Fruit fly (Drosophila melanogaster) whole organism, embryonic: ENCODE measurements around the gene Cad96Cb.

Experiments
- Antp ChIP-seq: fragments of 200-800 bp; sonication (Bioruptor generic); optimal IDR thresholded peaks from 3 replicates; lab custom pipeline; 2016; ENCODE audit warnings: missing biosample characterization, missing genetic modification characterization
- Atf3 ChIP-seq: fragments of 200-800 bp; sonication (Bioruptor generic); optimal IDR thresholded peaks from 3 replicates; lab custom pipeline; 2016; ENCODE audit warnings: missing biosample characterization, missing genetic modification characterization
- B-H1 ChIP-seq: fragments of 200-800 bp; sonication (Bioruptor generic); IDR thresholded peaks from 3 replicates; pipeline ENCODE4 v1.3.6; 2022; ENCODE audit warnings: missing biosample characterization, missing genetic modification characterization
- CG11696 ChIP-seq: fragments of 200-800 bp; sonication (Bioruptor generic); IDR thresholded peaks from 2 replicates; pipeline ENCODE4 v1.3.6; 2022; ENCODE audit warnings: missing biosample characterization, missing genetic modification characterization
- CG13775 ChIP-seq: fragments of 200-800 bp; sonication (Bioruptor generic); optimal IDR thresholded peaks from 3 replicates; lab custom pipeline; 2017; ENCODE audit warnings: missing biosample characterization, mild to moderate bottlenecking, missing genetic modification characterization
- CG17912 ChIP-seq: fragments of 200-800 bp; sonication (Bioruptor generic); optimal IDR thresholded peaks from 2 replicates; lab custom pipeline; 2018; ENCODE audit warnings: missing biosample characterization, mild to moderate bottlenecking, missing genetic modification characterization
- CG3407 ChIP-seq: fragments of 200-800 bp; sonication (Bioruptor generic); optimal IDR thresholded peaks from 2 replicates; lab custom pipeline; 2018; ENCODE audit warnings: missing biosample characterization, mild to moderate bottlenecking, missing genetic modification characterization
- CG4360 ChIP-seq: fragments of 200-800 bp; sonication (Bioruptor generic); IDR thresholded peaks from 2 replicates; pipeline ENCODE4 v1.3.6; 2022; ENCODE audit warnings: missing biosample characterization, missing genetic modification characterization
- CG4820 ChIP-seq: fragments of 200-800 bp; sonication (Bioruptor generic); optimal IDR thresholded peaks from 3 replicates; lab custom pipeline; 2016; ENCODE audit warnings: missing biosample characterization, missing genetic modification characterization
- CG6854 ChIP-seq: fragments of 200-800 bp; sonication (Bioruptor generic); optimal IDR thresholded peaks from 3 replicates; lab custom pipeline; 2017; ENCODE audit warnings: missing biosample characterization, mild to moderate bottlenecking, missing genetic modification characterization
- CG7987 ChIP-seq: fragments of 200-800 bp; sonication (Bioruptor generic); optimal IDR thresholded peaks from 2 replicates; lab custom pipeline; 2018; ENCODE audit warnings: missing biosample characterization, mild to moderate bottlenecking, missing genetic modification characterization, moderate library complexity
- CG8089 ChIP-seq: fragments of 200-800 bp; sonication (Bioruptor generic); optimal IDR thresholded peaks from 3 replicates; lab custom pipeline; 2016; ENCODE audit warnings: missing biosample characterization, missing genetic modification characterization
- CG8388 ChIP-seq: fragments of 200-800 bp; sonication (Bioruptor generic); optimal IDR thresholded peaks from 2 replicates; lab custom pipeline; 2019; ENCODE audit warnings: missing biosample characterization, mild to moderate bottlenecking, missing genetic modification characterization, moderate library complexity
- CG8478 ChIP-seq: fragments of >200 bp; optimal IDR thresholded peaks from 2 replicates; lab custom pipeline; 2018
- CG9817 ChIP-seq: fragments of 200-800 bp; sonication (Bioruptor generic); optimal IDR thresholded peaks from 2 replicates; lab custom pipeline; 2018; ENCODE audit warnings: missing biosample characterization, mild to moderate bottlenecking, missing genetic modification characterization, moderate library complexity
- Gsc ChIP-seq: fragments of 200-800 bp; sonication (Bioruptor generic); IDR thresholded peaks from 2 replicates; pipeline ENCODE4 v1.3.6; 2022; ENCODE audit warnings: missing biosample characterization, missing genetic modification characterization
- Gug ChIP-seq: fragments of 200-800 bp; sonication (Bioruptor generic); IDR thresholded peaks from 4 replicates; pipeline ENCODE4 v1.3.6; 2022; ENCODE audit warnings: missing biosample characterization, missing genetic modification characterization
- HmgZ ChIP-seq: fragments of 200-800 bp; sonication (Bioruptor generic); optimal IDR thresholded peaks from 2 replicates; lab custom pipeline; 2018; ENCODE audit warnings: missing biosample characterization, mild to moderate bottlenecking, missing genetic modification characterization
- Lim3 ChIP-seq: fragments of 200-800 bp; sonication (Bioruptor generic); IDR thresholded peaks from 2 replicates; pipeline ENCODE4 v1.3.6; 2022; ENCODE audit warnings: missing biosample characterization, missing genetic modification characterization
- MBD-R2 ChIP-seq: fragments of 200-800 bp; sonication (Bioruptor generic); IDR thresholded peaks from 2 replicates; pipeline ENCODE4 v1.3.6; 2022; ENCODE audit warnings: missing biosample characterization, missing genetic modification characterization
- Max ChIP-seq: fragments of 200-800 bp; sonication (Bioruptor generic); optimal IDR thresholded peaks from 2 replicates; lab custom pipeline; 2016; ENCODE audit warnings: missing biosample characterization, mild to moderate bottlenecking, missing genetic modification characterization
- Neu2 ChIP-seq: fragments of 200-800 bp; sonication (Bioruptor generic); optimal IDR thresholded peaks from 3 replicates; lab custom pipeline; 2016; ENCODE audit warnings: missing biosample characterization, missing genetic modification characterization, borderline replicate concordance
- Ravus ChIP-seq: fragments of 200-800 bp; sonication (Bioruptor generic); IDR thresholded peaks from 2 replicates; pipeline ENCODE4 v1.3.6; 2022; ENCODE audit warnings: missing biosample characterization, missing genetic modification characterization
- Sin3A ChIP-seq: fragments of >200 bp; optimal IDR thresholded peaks from 2 replicates; lab custom pipeline; 2018
- Six4 ChIP-seq: fragments of 200-800 bp; sonication (Bioruptor generic); optimal IDR thresholded peaks from 2 replicates; lab custom pipeline; 2016; ENCODE audit warnings: missing biosample characterization, missing genetic modification characterization
- Trl ChIP-seq, 3 experiments: fragments of >200 bp in 2 of 3; fragments of 200-800 bp in 1 of 3; sonication (Bioruptor generic) in 1 of 3; optimal IDR thresholded peaks; 2 replicates in 1 of 3; 3 replicates in 2 of 3; lab custom pipeline; 2016 to 2017; ENCODE audit warnings: missing biosample characterization in 1 of 3, missing genetic modification characterization in 1 of 3
- YL-1 ChIP-seq: fragments of 200-800 bp; sonication (Bioruptor generic); optimal IDR thresholded peaks from 3 replicates; lab custom pipeline; 2017; ENCODE audit warnings: missing biosample characterization, mild to moderate bottlenecking, missing genetic modification characterization
- cad ChIP-seq: fragments of >200 bp; optimal IDR thresholded peaks from 2 replicates; lab custom pipeline; 2017; ENCODE audit warnings: missing biosample characterization, missing genetic modification characterization
- caup ChIP-seq: fragments of 200-800 bp; sonication (Bioruptor generic); optimal IDR thresholded peaks from 3 replicates; lab custom pipeline; 2017; ENCODE audit warnings: missing biosample characterization, mild to moderate bottlenecking, missing genetic modification characterization, moderate library complexity; ENCODE audit not compliant: severe bottlenecking
- ci ChIP-seq: fragments of 200-800 bp; sonication (Bioruptor generic); IDR thresholded peaks from 3 replicates; pipeline ENCODE4 v1.3.6; 2022; ENCODE audit warnings: missing biosample characterization, missing genetic modification characterization
- crc ChIP-seq: fragments of 200-800 bp; sonication (Bioruptor generic); optimal IDR thresholded peaks from 2 replicates; lab custom pipeline; 2016; ENCODE audit warnings: missing biosample characterization, missing genetic modification characterization
- croc ChIP-seq: fragments of 200-800 bp; sonication (Bioruptor generic); conservative IDR thresholded peaks from 3 replicates; pipeline ENCODE4 v1.3.6; 2022; ENCODE audit warnings: missing biosample characterization, missing genetic modification characterization
- hkb ChIP-seq, 2 experiments: fragments of 200-800 bp in 1 of 2; fragments of >200 bp in 1 of 2; sonication (Bioruptor generic) in 1 of 2; IDR thresholded peaks in 1 of 2; optimal IDR thresholded peaks in 1 of 2; 2 replicates each; pipeline versions ENCODE4 v1.3.6 to Lab custom; 2017 to 2022; ENCODE audit warnings: missing biosample characterization in 1 of 2, missing genetic modification characterization in 1 of 2
- oc ChIP-seq: fragments of 200-800 bp; sonication (Bioruptor generic); optimal IDR thresholded peaks from 2 replicates; lab custom pipeline; 2018; ENCODE audit warnings: missing biosample characterization, mild to moderate bottlenecking, missing genetic modification characterization, moderate library complexity
- pan ChIP-seq, 4 experiments: fragments of >200 bp in 3 of 4; fragments of 200-800 bp in 1 of 4; sonication (Bioruptor generic) in 1 of 4; optimal IDR thresholded peaks in 3 of 4; IDR thresholded peaks in 1 of 4; 2 replicates each; pipeline versions ENCODE4 v1.3.6 to Lab custom; 2017 to 2022; ENCODE audit warnings: missing biosample characterization in 2 of 4, missing genetic modification characterization in 2 of 4, mixed read lengths in 1 of 4
- pum ChIP-seq: fragments of 200-800 bp; sonication (Bioruptor generic); optimal IDR thresholded peaks from 2 replicates; lab custom pipeline; 2016; ENCODE audit warnings: missing biosample characterization, missing genetic modification characterization
- run ChIP-seq: fragments of 200-800 bp; sonication (Bioruptor generic); optimal IDR thresholded peaks from 3 replicates; lab custom pipeline; 2018; ENCODE audit warnings: missing biosample characterization, mild to moderate bottlenecking, missing genetic modification characterization
- sima ChIP-seq: fragments of 200-800 bp; sonication (Bioruptor generic); optimal IDR thresholded peaks from 2 replicates; lab custom pipeline; 2016; ENCODE audit warnings: missing biosample characterization, missing genetic modification characterization
- sisA ChIP-seq: fragments of 200-800 bp; sonication (Bioruptor generic); IDR thresholded peaks from 2 replicates; pipeline ENCODE4 v1.3.6; 2022; ENCODE audit warnings: missing biosample characterization, missing genetic modification characterization
- so ChIP-seq: fragments of 200-800 bp; sonication (Bioruptor generic); IDR thresholded peaks from 3 replicates; pipeline ENCODE4 v1.3.6; 2022; ENCODE audit warnings: missing biosample characterization, missing genetic modification characterization
- sr ChIP-seq: fragments of 200-800 bp; sonication (Bioruptor generic); IDR thresholded peaks from 3 replicates; pipeline ENCODE4 v1.3.6; 2022; ENCODE audit warnings: missing biosample characterization, missing genetic modification characterization
- stwl ChIP-seq: fragments of 200-800 bp; sonication (Bioruptor generic); optimal IDR thresholded peaks from 3 replicates; lab custom pipeline; 2018; ENCODE audit warnings: missing biosample characterization, mild to moderate bottlenecking, missing genetic modification characterization, moderate library complexity
- tap ChIP-seq: fragments of 200-800 bp; optimal IDR thresholded peaks from 3 replicates; lab custom pipeline; 2019; ENCODE audit warnings: missing biosample characterization, mild to moderate bottlenecking, missing genetic modification characterization, moderate library complexity
- toy ChIP-seq: fragments of 200-800 bp; sonication (Bioruptor generic); IDR thresholded peaks from 2 replicates; pipeline ENCODE4 v1.3.6; 2022; ENCODE audit warnings: missing biosample characterization, missing genetic modification characterization
- trem ChIP-seq: fragments of 200-800 bp; optimal IDR thresholded peaks from 3 replicates; lab custom pipeline; 2019; ENCODE audit warnings: missing biosample characterization, mild to moderate bottlenecking, missing genetic modification characterization, moderate library complexity
- vnd ChIP-seq: fragments of 200-800 bp; sonication (Bioruptor generic); IDR thresholded peaks from 3 replicates; pipeline ENCODE4 v1.3.6; 2022; ENCODE audit warnings: missing biosample characterization, missing genetic modification characterization; ENCODE audit not compliant: partially characterized antibody
- wdn ChIP-seq: fragments of 200-800 bp; sonication (Bioruptor generic); IDR thresholded peaks from 2 replicates; pipeline ENCODE4 v1.3.6; 2022; ENCODE audit warnings: missing biosample characterization, missing genetic modification characterization
- wek ChIP-seq: fragments of 200-800 bp; sonication (Bioruptor generic); optimal IDR thresholded peaks from 3 replicates; lab custom pipeline; 2018; ENCODE audit warnings: missing biosample characterization, mild to moderate bottlenecking, missing genetic modification characterization, moderate library complexity
- z ChIP-seq: fragments of 200-800 bp; sonication (Bioruptor generic); IDR thresholded peaks from 3 replicates; pipeline ENCODE4 v1.3.6; 2022; ENCODE audit warnings: missing biosample characterization, missing genetic modification characterization

Cad96Cb gene

DNA sequence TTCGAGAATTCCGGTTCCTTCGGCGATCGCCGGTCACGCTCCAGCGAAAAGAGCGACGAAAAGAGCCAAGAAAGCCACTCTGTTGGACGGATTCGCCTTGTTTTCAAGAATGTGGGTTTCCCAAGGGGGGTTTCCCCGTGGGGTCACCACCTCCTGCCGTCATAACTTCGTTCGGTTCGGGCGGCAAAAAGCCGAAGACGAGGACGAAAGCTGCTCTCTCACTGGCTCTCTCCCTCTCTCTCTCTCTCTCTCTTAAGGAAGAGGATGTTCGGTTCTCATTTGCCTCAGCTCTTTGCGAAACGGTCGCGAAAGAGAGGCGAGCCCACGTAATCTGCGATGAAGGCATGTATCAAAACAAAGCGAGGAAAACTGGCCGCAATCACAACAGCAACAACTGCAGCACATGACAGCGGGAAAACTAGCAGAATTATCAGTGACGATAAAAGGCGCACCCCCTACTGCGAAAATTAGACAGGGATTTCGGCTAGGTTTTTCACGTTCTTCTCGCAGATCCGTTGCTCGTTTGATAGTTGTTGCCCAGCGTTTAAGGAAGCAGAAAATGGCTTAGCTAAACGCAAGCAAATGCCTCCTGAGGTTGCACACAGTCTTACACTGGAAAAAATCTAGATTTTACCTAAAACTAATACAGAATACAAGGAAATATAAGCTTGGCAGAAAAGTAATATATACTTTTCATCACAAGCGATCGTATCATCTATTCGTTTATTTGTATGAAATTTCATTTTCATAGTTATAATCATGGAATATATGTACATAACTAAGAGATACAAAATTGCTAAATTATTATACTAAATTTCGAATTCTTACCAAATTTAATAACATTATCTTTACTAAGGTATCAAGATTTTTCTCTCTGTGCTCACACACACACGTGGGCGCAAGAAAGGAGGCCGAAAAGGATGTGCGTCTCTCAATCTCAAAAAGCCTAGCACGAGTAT is 48.4 kb downstream of the Cad96Cb start, which contains the start of gene dan (continued):
- TF ChIP-seq Gug (GFP tag; lab: Robert Waterston, UW) (no peak), sisA (no peak), Trl (optimal IDR thresholded peaks at IDR 0.05; lab: Kevin White, UChicago) (peak; percentile 76 to 77), Trl (GFP tag; optimal IDR thresholded peaks at IDR 0.05; lab: Kevin White, UChicago) (no peak), oc (no peak), Gsc (GFP tag; lab: Robert Waterston, UW) (no peak), ci (GFP tag; lab: Robert Waterston, UW) (no peak), CG13775 (peak; percentile 59), Atf3 (no peak), CG4820 (GFP tag; lab: Kevin White, UChicago) (peak; percentile 24), MBD-R2 (GFP tag; lab: Robert Waterston, UW) (no peak), CG8478 (lab: Kevin White, UChicago) (no peak), cad (no peak), Antp (GFP tag; lab: Kevin White, UChicago) (no peak), stwl (no peak), trem (tag; lab: Kevin White, UChicago) (peak; percentile 30), CG6854 (GFP tag; lab: Kevin White, UChicago) (no peak), CG3407 (no peak), vnd (GFP tag; lab: Robert Waterston, UW) (no peak), hkb (optimal IDR thresholded peaks at IDR 0.05; lab: Kevin White, UChicago) (no peak), hkb (GFP tag; IDR thresholded peaks at IDR 0.05; lab: Robert Waterston, UW) (no peak), CG11696 (GFP tag; lab: Robert Waterston, UW) (no peak), Lim3 (no peak), HmgZ (tag; lab: Kevin White, UChicago) (no peak), CG8089 (GFP tag; lab: Kevin White, UChicago) (no peak), toy (no peak), Ravus (GFP tag; lab: Robert Waterston, UW) (no peak), YL-1 (GFP tag; lab: Kevin White, UChicago) (no peak), B-H1 (no peak), pum (GFP tag; lab: Kevin White, UChicago) (no peak), run (no peak), pan (optimal IDR thresholded peaks at IDR 0.05; lab: Kevin White, UChicago) (no peak), pan (GFP tag; optimal IDR thresholded peaks at IDR 0.05 in 1 of 2, IDR thresholded peaks at IDR 0.05 in 1 of 2) (no peak), Max (GFP tag; lab: Kevin White, UChicago) (no peak), tap (no peak), so (GFP tag; lab: Robert Waterston, UW) (no peak), wdn (GFP tag; lab: Robert Waterston, UW) (no peak), caup (GFP tag; lab: Kevin White, UChicago) (peak; percentile 18), CG17912 (GFP tag; lab: Kevin White, UChicago) (no peak), CG8388 (GFP tag; lab: Kevin White, UChicago) (peak; percentile 43), wek (GFP tag; lab: Kevin White, UChicago) (no peak), sima (GFP tag; lab: Kevin White, UChicago) (no peak), sr (GFP tag; lab: Robert Waterston, UW) (no peak), crc (GFP tag; lab: Kevin White, UChicago) (no peak), Sin3A (lab: Kevin White, UChicago) (no peak), z (GFP tag; lab: Robert Waterston, UW) (no peak), Neu2 (GFP tag; lab: Kevin White, UChicago) (no peak), CG4360 (no peak), croc (GFP tag; lab: Robert Waterston, UW) (no peak), CG9817 (tag; lab: Kevin White, UChicago) (peak; percentile 39), Six4 (GFP tag; lab: Kevin White, UChicago) (no peak), CG7987 (no peak)
